Fruit fly (Drosophila melanogaster): ENCODE measurements around the gene Gbeta13F.

The Gbeta13F gene

dm6 chrX:15866032-15866431 is 6.1 kb downstream of the Gbeta13F start:
- TF ChIP-seq tai (GFP tag; optimal IDR thresholded peaks at IDR 0.05) = no peak
- TF ChIP-seq woc (GFP tag; optimal IDR thresholded peaks at IDR 0.05) = no peak
- no peak for TF ChIP-seq HLH106 (tag; optimal IDR thresholded peaks at IDR 0.05)
- no peak for TF ChIP-seq Dif (GFP tag; optimal IDR thresholded peaks at IDR 0.05; ENCODE audit: partially characterized antibody)
- no peak for TF ChIP-seq fru (GFP tag; optimal IDR thresholded peaks at IDR 0.05)
- TF ChIP-seq Dfd (GFP tag; optimal IDR thresholded peaks at IDR 0.05) = no peak
- no peak for TF ChIP-seq dsf (GFP tag; optimal IDR thresholded peaks at IDR 0.05; ENCODE audit: borderline replicate concordance)
- no peak for TF ChIP-seq brk (GFP tag; optimal IDR thresholded peaks at IDR 0.05)
- TF ChIP-seq pan (optimal IDR thresholded peaks at IDR 0.05) = no peak
- no peak for TF ChIP-seq Hnf4 (GFP tag; optimal IDR thresholded peaks at IDR 0.05)
- no peak for TF ChIP-seq sv (GFP tag; optimal IDR thresholded peaks at IDR 0.05)
- no peak for TF ChIP-seq N (GFP tag; optimal IDR thresholded peaks at IDR 0.05)
- TF ChIP-seq ey (GFP tag; optimal IDR thresholded peaks at IDR 0.05) = no peak
- no peak for TF ChIP-seq CG9705 (GFP tag; optimal IDR thresholded peaks at IDR 0.05)
- no peak for TF ChIP-seq CrebA (GFP tag; optimal IDR thresholded peaks at IDR 0.05; ENCODE audit: borderline replicate concordance)
- TF ChIP-seq Abd-B (GFP tag; optimal IDR thresholded peaks at IDR 0.05) = no peak

dm6 chrX:15866799-15867412 is 7.0 kb downstream of the Gbeta13F start:
- TF ChIP-seq dl (GFP tag; optimal IDR thresholded peaks at IDR 0.05; ENCODE audit: insufficient read depth in 1 of 2, partially characterized antibody in 2 of 2) (no peak), HLH106 (tag; optimal IDR thresholded peaks at IDR 0.05) (no peak)

DNA sequence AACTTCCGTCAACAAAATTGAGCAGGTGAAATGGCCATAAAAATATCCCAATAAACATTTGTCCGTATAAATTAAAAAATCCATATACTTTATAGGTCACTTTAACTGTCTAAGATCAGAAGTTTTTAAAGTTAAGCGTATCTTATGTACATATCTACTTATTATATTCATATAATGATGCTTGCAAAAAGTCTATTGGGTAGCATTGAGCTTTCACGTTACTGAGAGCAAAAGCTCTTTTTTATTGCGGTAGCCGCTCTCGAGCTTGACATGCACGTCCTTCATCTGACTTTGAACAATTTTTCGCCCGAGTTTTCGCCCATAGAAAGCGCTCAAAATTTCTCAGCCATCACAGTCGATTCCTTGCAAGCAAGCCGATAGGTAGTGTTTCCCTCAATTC is 7.9 kb downstream of the Gbeta13F start, which contains the start of gene Gapdh2:
TSS of gene Gapdh2 (plus strand) at position 283 of the 400 bp plus-strand sequence.
- peak; percentile 98 for TF ChIP-seq CrebA (GFP tag; optimal IDR thresholded peaks at IDR 0.05; ENCODE audit: borderline replicate concordance)
- peak; percentile 99 for TF ChIP-seq br (GFP tag; optimal IDR thresholded peaks at IDR 0.05)
- TF ChIP-seq tai (GFP tag; optimal IDR thresholded peaks at IDR 0.05) = peak; percentile 98
- peak; percentile 99 for TF ChIP-seq Jra (GFP tag; optimal IDR thresholded peaks at IDR 0.05)
- peak; percentile 100 for TF ChIP-seq OdsH (GFP tag; optimal IDR thresholded peaks at IDR 0.05)
- TF ChIP-seq Dfd (GFP tag; optimal IDR thresholded peaks at IDR 0.05) = peak; percentile 97
- TF ChIP-seq woc (GFP tag; optimal IDR thresholded peaks at IDR 0.05) = peak; percentile 99
- peak; percentile 100 for TF ChIP-seq fru (GFP tag; optimal IDR thresholded peaks at IDR 0.05)
- peak; percentile 85 for TF ChIP-seq Hr83 (GFP tag; optimal IDR thresholded peaks at IDR 0.05; ENCODE audit: poor library complexity, severe bottlenecking)
- peak; percentile 99 for TF ChIP-seq ey (GFP tag; optimal IDR thresholded peaks at IDR 0.05)
- peak; percentile 92 for TF ChIP-seq Mio (GFP tag; optimal IDR thresholded peaks at IDR 0.05)
- TF ChIP-seq Sp1 (GFP tag; optimal IDR thresholded peaks at IDR 0.05) = peak; percentile 100
- TF ChIP-seq dl (GFP tag; optimal IDR thresholded peaks at IDR 0.05; ENCODE audit: insufficient read depth in 1 of 2, partially characterized antibody in 2 of 2) = no peak
- TF ChIP-seq CG9705 (GFP tag; optimal IDR thresholded peaks at IDR 0.05) = peak; percentile 100
- TF ChIP-seq N (GFP tag; optimal IDR thresholded peaks at IDR 0.05) = no peak
- no peak for TF ChIP-seq Abd-B (GFP tag; optimal IDR thresholded peaks at IDR 0.05)
- TF ChIP-seq GATAd (GFP tag; optimal IDR thresholded peaks at IDR 0.05) = peak; percentile 95
- peak; percentile 100 for TF ChIP-seq rgr (GFP tag; optimal IDR thresholded peaks at IDR 0.05)
- peak; percentile 99 for TF ChIP-seq brk (GFP tag; optimal IDR thresholded peaks at IDR 0.05)
- peak; percentile 99 for TF ChIP-seq CG32264 (GFP tag; optimal IDR thresholded peaks at IDR 0.05)
- peak; percentile 100 for TF ChIP-seq h (GFP tag; optimal IDR thresholded peaks at IDR 0.05)
- TF ChIP-seq Hnf4 (GFP tag; optimal IDR thresholded peaks at IDR 0.05) = peak; percentile 99
- TF ChIP-seq psq (GFP tag; optimal IDR thresholded peaks at IDR 0.05) = peak; percentile 99
- peak; percentile 99 for TF ChIP-seq dmrt93B (GFP tag; optimal IDR thresholded peaks at IDR 0.05)
- no peak for TF ChIP-seq Dif (GFP tag; optimal IDR thresholded peaks at IDR 0.05; ENCODE audit: partially characterized antibody)
- TF ChIP-seq jim (GFP tag; optimal IDR thresholded peaks at IDR 0.05) = no peak
- TF ChIP-seq sv (GFP tag; optimal IDR thresholded peaks at IDR 0.05) = peak; percentile 99
- peak; percentile 99 for TF ChIP-seq Rel (GFP tag; optimal IDR thresholded peaks at IDR 0.05)
- TF ChIP-seq Rel (tag; optimal IDR thresholded peaks at IDR 0.05) = peak; percentile 99
- no peak for TF ChIP-seq pan (optimal IDR thresholded peaks at IDR 0.05)
- TF ChIP-seq lola (GFP tag; optimal IDR thresholded peaks at IDR 0.05) = no peak
- TF ChIP-seq HLH106 (tag; optimal IDR thresholded peaks at IDR 0.05) = peak; percentile 100
- TF ChIP-seq foxo (GFP tag; optimal IDR thresholded peaks at IDR 0.05) = peak; percentile 98 to 100
- peak; percentile 98 for TF ChIP-seq dsf (GFP tag; optimal IDR thresholded peaks at IDR 0.05; ENCODE audit: borderline replicate concordance)
- TF ChIP-seq Myc (optimal IDR thresholded peaks at IDR 0.05) = no peak
- TF ChIP-seq sage (GFP tag; optimal IDR thresholded peaks at IDR 0.05) = peak; percentile 99
- TF ChIP-seq usp (GFP tag; optimal IDR thresholded peaks at IDR 0.05) = no peak
- no peak for TF ChIP-seq Hr78 (GFP tag; optimal IDR thresholded peaks at IDR 0.05)
- no peak for TF ChIP-seq Vsx2 (GFP tag; optimal IDR thresholded peaks at IDR 0.05; ENCODE audit: partially characterized antibody)

Data from whole organism, wandering third instar larva.